Worm (Caenorhabditis elegans) whole organism, midembryonic: ENCODE results near the gene npp-16.

Source experiments
- ref-1 ChIP-seq: fragments of 200-800 bp; sonication (Bioruptor generic); conservative IDR thresholded peaks from 2 replicates; pipeline ENCODE4 v1.3.6; 2022; ENCODE audit warnings: missing genetic modification reagents, missing genetic modification characterization, missing compliant biosample characterization
- tab-1 ChIP-seq: fragments of 200-800 bp; sonication (Bioruptor generic); IDR thresholded peaks from 2 replicates; pipeline ENCODE4 v1.3.6; 2022; ENCODE audit warnings: missing genetic modification characterization, missing compliant biosample characterization
- ztf-23 ChIP-seq: fragments of 200-800 bp; sonication (Bioruptor generic); IDR thresholded peaks from 2 replicates; pipeline ENCODE4 v1.3.6; 2022; ENCODE audit warnings: missing genetic modification reagents, missing genetic modification characterization, missing compliant biosample characterization
- ztf-29 ChIP-seq: fragments of 200-800 bp; sonication (Bioruptor generic); IDR thresholded peaks from 2 replicates; pipeline ENCODE4 v1.3.6; 2022; ENCODE audit warnings: missing genetic modification reagents, missing genetic modification characterization, missing compliant biosample characterization

DNA sequence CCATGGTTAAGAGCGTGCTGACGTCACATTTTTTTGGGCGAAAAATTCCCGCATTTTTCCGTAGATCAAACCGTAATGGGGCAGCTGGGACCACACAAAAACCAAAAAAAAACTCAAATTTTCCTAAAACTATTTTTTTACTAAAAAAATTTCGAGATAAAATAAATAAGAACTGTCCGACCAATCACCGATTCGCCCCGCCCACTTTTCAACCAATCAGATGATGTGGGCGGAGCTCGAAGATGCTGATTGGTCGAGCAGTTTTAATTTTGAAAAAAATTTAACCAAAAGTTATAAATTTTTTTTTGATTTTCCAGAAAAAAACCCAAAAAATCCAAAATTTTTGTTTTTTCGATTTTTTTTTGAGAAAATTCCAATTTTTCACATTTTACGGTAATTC lies 15.7 kb upstream of the npp-16 start:
- TF ChIP-seq ztf-29 (GFP tag; lab: Robert Waterston, UW) (no peak), tab-1 (GFP tag; lab: Robert Waterston, UW) (no peak), ztf-23 (no peak), ref-1 (GFP tag; lab: Robert Waterston, UW) (no peak)
